In the genomic region with DNA sequence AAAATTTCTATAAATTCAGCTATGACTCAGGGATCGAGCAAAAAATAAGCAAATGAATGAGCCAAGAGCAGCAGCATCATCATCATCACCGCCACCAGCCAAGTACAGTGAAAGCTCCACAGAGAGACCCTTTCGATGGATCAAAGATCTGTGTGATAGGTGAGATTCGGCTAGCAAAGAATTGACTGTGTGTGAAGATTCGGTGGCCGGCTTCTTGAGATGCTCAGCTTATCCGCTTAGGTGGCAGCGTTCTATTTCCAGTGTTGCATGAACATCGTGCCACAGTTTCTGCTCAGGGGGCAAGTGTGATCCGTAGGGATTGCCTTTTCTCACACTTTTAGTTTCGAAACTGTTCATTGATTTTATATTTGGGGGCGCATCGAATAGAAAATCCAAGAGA, we compare ENCODE assay signal across 1 fruit fly cellular context.
A peak's percentile ranks its signal among the peaks of the same experiment; 100 is the strongest.
TF ChIP-seq lines count a peak whose summit lies in the region.

No protein-coding gene starts in this region.

TF ChIP-seq in whole organism, embryonic, 481 proteins besides CTCF, POLR2A, EP300 and RAD21 (continued from another document):
- no peak for TF ChIP-seq CG6765 (GFP tag; optimal IDR thresholded peaks at IDR 0.05; lab: Kevin White, UChicago)
- peak; percentile 27; the same call in 1 of the 2 replicates for TF ChIP-seq gsb (GFP tag; IDR thresholded peaks at IDR 0.05; lab: Robert Waterston, UW)
- TF ChIP-seq CrebB (tag; optimal IDR thresholded peaks at IDR 0.05; lab: Kevin White, UChicago), result no peak
- no peak for TF ChIP-seq Xbp1 (GFP tag; optimal IDR thresholded peaks at IDR 0.05; lab: Kevin White, UChicago)
- TF ChIP-seq CG11247 (GFP tag; IDR thresholded peaks at IDR 0.05; lab: Robert Waterston, UW), result no peak
- no peak for TF ChIP-seq CG4707 (GFP tag; optimal IDR thresholded peaks at IDR 0.05; lab: Kevin White, UChicago)
- TF ChIP-seq CG3281 (GFP tag; optimal IDR thresholded peaks at IDR 0.05; lab: Kevin White, UChicago), result no peak
- TF ChIP-seq CG3847 (GFP tag; IDR thresholded peaks at IDR 0.05; lab: Robert Waterston, UW), result no peak
- no peak for TF ChIP-seq CG4617 (GFP tag; optimal IDR thresholded peaks at IDR 0.05; lab: Kevin White, UChicago; ENCODE audit: borderline replicate concordance)
- peak; percentile 12 for TF ChIP-seq jumu (GFP tag; optimal IDR thresholded peaks at IDR 0.05; lab: Kevin White, UChicago)
- no peak for TF ChIP-seq usp (GFP tag; optimal IDR thresholded peaks at IDR 0.05; lab: Kevin White, UChicago)
- TF ChIP-seq Hr3 (GFP tag; optimal IDR thresholded peaks at IDR 0.05; lab: Kevin White, UChicago), result no peak
- TF ChIP-seq CG14667 (GFP tag; IDR thresholded peaks at IDR 0.05; lab: Robert Waterston, UW), result no peak
- no peak for TF ChIP-seq CG3726 (GFP tag; IDR thresholded peaks at IDR 0.05; lab: Robert Waterston, UW)
- no peak for TF ChIP-seq CG11504 (tag; optimal IDR thresholded peaks at IDR 0.05; lab: Kevin White, UChicago)
- TF ChIP-seq wdn (GFP tag; IDR thresholded peaks at IDR 0.05; lab: Robert Waterston, UW), result no peak
- TF ChIP-seq CG17612 (GFP tag; IDR thresholded peaks at IDR 0.05; lab: Robert Waterston, UW), result no peak
- TF ChIP-seq cas (GFP tag; IDR thresholded peaks at IDR 0.05; lab: Robert Waterston, UW), result no peak
- TF ChIP-seq Spps (tag; optimal IDR thresholded peaks at IDR 0.05; lab: Kevin White, UChicago), result no peak
- TF ChIP-seq Bteb2 (GFP tag; optimal IDR thresholded peaks at IDR 0.05; lab: Kevin White, UChicago), result no peak
- no peak for TF ChIP-seq zen (tag; optimal IDR thresholded peaks at IDR 0.05; lab: Kevin White, UChicago)
- no peak for TF ChIP-seq crc (GFP tag; optimal IDR thresholded peaks at IDR 0.05; lab: Kevin White, UChicago)
- TF ChIP-seq CG6175 (GFP tag; IDR thresholded peaks at IDR 0.05; lab: Robert Waterston, UW), result peak; percentile 92
- no peak for TF ChIP-seq CG12744 (GFP tag; optimal IDR thresholded peaks at IDR 0.05; lab: Kevin White, UChicago)
- no peak for TF ChIP-seq CG2129 (GFP tag; IDR thresholded peaks at IDR 0.05; lab: Robert Waterston, UW; ENCODE audit: partially characterized antibody)
- no peak for TF ChIP-seq pum (GFP tag; optimal IDR thresholded peaks at IDR 0.05; lab: Kevin White, UChicago)
- TF ChIP-seq CG15514 (GFP tag; optimal IDR thresholded peaks at IDR 0.05; lab: Kevin White, UChicago), result no peak
- 0 out of 3 replicates have a peak, but pooled peaks have one; percentile 23 for TF ChIP-seq z (GFP tag; IDR thresholded peaks at IDR 0.05; lab: Robert Waterston, UW)
- no peak for TF ChIP-seq Hey (tag; optimal IDR thresholded peaks at IDR 0.05; lab: Kevin White, UChicago)
- no peak for TF ChIP-seq Fer3 (tag; optimal IDR thresholded peaks at IDR 0.05; lab: Kevin White, UChicago)
- TF ChIP-seq org-1 (GFP tag; optimal IDR thresholded peaks at IDR 0.05; lab: Kevin White, UChicago), result peak; percentile 16
- no peak for TF ChIP-seq jigr1 (GFP tag; IDR thresholded peaks at IDR 0.05; lab: Robert Waterston, UW)
- no peak for TF ChIP-seq CG34224 (GFP tag; IDR thresholded peaks at IDR 0.05; lab: Robert Waterston, UW; ENCODE audit: partially characterized antibody)
- no peak for TF ChIP-seq Camta (GFP tag; optimal IDR thresholded peaks at IDR 0.05; lab: Kevin White, UChicago)
- no peak for TF ChIP-seq dan (GFP tag; IDR thresholded peaks at IDR 0.05; lab: Robert Waterston, UW)
- no peak for TF ChIP-seq NfI (GFP tag; optimal IDR thresholded peaks at IDR 0.05; lab: Kevin White, UChicago)
- no peak for TF ChIP-seq ab (GFP tag; optimal IDR thresholded peaks at IDR 0.05; lab: Kevin White, UChicago)
- TF ChIP-seq MTF-1 (GFP tag; optimal IDR thresholded peaks at IDR 0.05; lab: Kevin White, UChicago; ENCODE audit: borderline replicate concordance), result no peak
- no peak for TF ChIP-seq phol (tag; optimal IDR thresholded peaks at IDR 0.05; lab: Kevin White, UChicago)
- no peak for TF ChIP-seq Ada2b (GFP tag; IDR thresholded peaks at IDR 0.05; lab: Robert Waterston, UW)
- no peak for TF ChIP-seq bowl (GFP tag; IDR thresholded peaks at IDR 0.05; lab: Robert Waterston, UW)
- peak in 1 of 2 experiments; percentile 2 for TF ChIP-seq dpn (GFP tag; optimal IDR thresholded peaks at IDR 0.05; lab: Kevin White, UChicago)
- TF ChIP-seq Dek (tag; optimal IDR thresholded peaks at IDR 0.05; lab: Kevin White, UChicago), result no peak
- no peak for TF ChIP-seq Pdp1 (GFP tag; optimal IDR thresholded peaks at IDR 0.05; lab: Kevin White, UChicago)
- no peak for TF ChIP-seq gcm (GFP tag; optimal IDR thresholded peaks at IDR 0.05; lab: Kevin White, UChicago)
- TF ChIP-seq slp2 (GFP tag; optimal IDR thresholded peaks at IDR 0.05; lab: Kevin White, UChicago), result no peak
- no peak for TF ChIP-seq CG6254 (GFP tag; optimal IDR thresholded peaks at IDR 0.05; lab: Kevin White, UChicago)
- TF ChIP-seq vfl (GFP tag; optimal IDR thresholded peaks at IDR 0.05; lab: Kevin White, UChicago), result no peak
- TF ChIP-seq Dip2 (GFP tag; IDR thresholded peaks at IDR 0.05; lab: Robert Waterston, UW), result no peak
- no peak for TF ChIP-seq CG7839 (tag; optimal IDR thresholded peaks at IDR 0.05; lab: Kevin White, UChicago)
- no peak for TF ChIP-seq Antp (GFP tag; optimal IDR thresholded peaks at IDR 0.05; lab: Kevin White, UChicago)
- TF ChIP-seq Deaf1 (tag; optimal IDR thresholded peaks at IDR 0.05; lab: Kevin White, UChicago), result no peak
- 0 out of 2 replicates have a peak, but pooled peaks have one; percentile 34 for TF ChIP-seq slbo (GFP tag; IDR thresholded peaks at IDR 0.05; lab: Robert Waterston, UW)
- TF ChIP-seq E2f2 (GFP tag; IDR thresholded peaks at IDR 0.05; lab: Robert Waterston, UW), result no peak
- no peak for TF ChIP-seq CG10565 (GFP tag; optimal IDR thresholded peaks at IDR 0.05; lab: Kevin White, UChicago)
- no peak for TF ChIP-seq Tbp (GFP tag; optimal IDR thresholded peaks at IDR 0.05; lab: Kevin White, UChicago)
- TF ChIP-seq Ravus (GFP tag; IDR thresholded peaks at IDR 0.05; lab: Robert Waterston, UW), result no peak
- no peak for TF ChIP-seq Ets65A (GFP tag; lab: Kevin White, UChicago)
- no peak for TF ChIP-seq toy (GFP tag; IDR thresholded peaks at IDR 0.05; lab: Robert Waterston, UW)
- TF ChIP-seq gt (GFP tag; IDR thresholded peaks at IDR 0.05; lab: Robert Waterston, UW), result no peak
- TF ChIP-seq Rx (GFP tag; IDR thresholded peaks at IDR 0.05; lab: Robert Waterston, UW), result no peak
- no peak for TF ChIP-seq Doc3 (GFP tag; IDR thresholded peaks at IDR 0.05; lab: Robert Waterston, UW; ENCODE audit: partially characterized antibody)
- TF ChIP-seq gem (tag; optimal IDR thresholded peaks at IDR 0.05; lab: Kevin White, UChicago), result no peak
- no peak for TF ChIP-seq corto (GFP tag; optimal IDR thresholded peaks at IDR 0.05; lab: Kevin White, UChicago)
- peak; percentile 56 for TF ChIP-seq Med (GFP tag; lab: Kevin White, UChicago)
- no peak for TF ChIP-seq Mad (GFP tag; optimal IDR thresholded peaks at IDR 0.05; lab: Kevin White, UChicago)
- TF ChIP-seq Hr51 (GFP tag; optimal IDR thresholded peaks at IDR 0.05; lab: Kevin White, UChicago), result no peak
- no peak for TF ChIP-seq amos (GFP tag; IDR thresholded peaks at IDR 0.05; lab: Robert Waterston, UW; ENCODE audit: partially characterized antibody)
- no peak for TF ChIP-seq BtbVII (GFP tag; optimal IDR thresholded peaks at IDR 0.05; lab: Kevin White, UChicago)
- TF ChIP-seq MESR4 (GFP tag; optimal IDR thresholded peaks at IDR 0.05; lab: Kevin White, UChicago), result no peak
- no peak for TF ChIP-seq tup (GFP tag; optimal IDR thresholded peaks at IDR 0.05; lab: Kevin White, UChicago)
- no peak for TF ChIP-seq Fer2 (tag; optimal IDR thresholded peaks at IDR 0.05; lab: Kevin White, UChicago)
- no peak for TF ChIP-seq ind (GFP tag; optimal IDR thresholded peaks at IDR 0.05; lab: Kevin White, UChicago)
- no peak for TF ChIP-seq HLH54F (GFP tag; optimal IDR thresholded peaks at IDR 0.05; lab: Kevin White, UChicago)
- TF ChIP-seq CG9932 (GFP tag; IDR thresholded peaks at IDR 0.05; lab: Robert Waterston, UW), result peak; percentile 56; the same call in 1 of the 2 replicates
- no peak for TF ChIP-seq CkIIα-i1 (GFP tag; IDR thresholded peaks at IDR 0.05; lab: Robert Waterston, UW)
- no peak for TF ChIP-seq ara (GFP tag; IDR thresholded peaks at IDR 0.05; lab: Robert Waterston, UW)
- no peak for TF ChIP-seq CG1529 (GFP tag; optimal IDR thresholded peaks at IDR 0.05; lab: Kevin White, UChicago)
- TF ChIP-seq dysf (GFP tag; IDR thresholded peaks at IDR 0.05; lab: Robert Waterston, UW), result peak; percentile 50; the same call in 1 of the 3 replicates
- TF ChIP-seq dm (GFP tag; optimal IDR thresholded peaks at IDR 0.05; lab: Kevin White, UChicago), result no peak
- TF ChIP-seq Nf-YB (GFP tag; optimal IDR thresholded peaks at IDR 0.05; lab: Kevin White, UChicago), result no peak
- peak; percentile 23; the same call in 1 of the 3 replicates for TF ChIP-seq so (GFP tag; IDR thresholded peaks at IDR 0.05; lab: Robert Waterston, UW)
- TF ChIP-seq H2.0 (GFP tag; IDR thresholded peaks at IDR 0.05; lab: Robert Waterston, UW), result no peak
- peak; percentile 3 for TF ChIP-seq CG17385 (GFP tag; optimal IDR thresholded peaks at IDR 0.05; lab: Kevin White, UChicago)
- TF ChIP-seq nerfin-1 (tag; optimal IDR thresholded peaks at IDR 0.05; lab: Kevin White, UChicago), result no peak
- TF ChIP-seq CG10979 (tag; optimal IDR thresholded peaks at IDR 0.05; lab: Kevin White, UChicago), result no peak
- TF ChIP-seq zen2 (GFP tag; IDR thresholded peaks at IDR 0.05; lab: Robert Waterston, UW; ENCODE audit: partially characterized antibody), result no peak
- no peak for TF ChIP-seq crp (GFP tag; optimal IDR thresholded peaks at IDR 0.05; lab: Kevin White, UChicago)
- no peak for TF ChIP-seq Taf1 (GFP tag; IDR thresholded peaks at IDR 0.05; lab: Robert Waterston, UW)
- peak; percentile 70 for TF ChIP-seq CG12769 (tag; optimal IDR thresholded peaks at IDR 0.05; lab: Kevin White, UChicago)
- no peak for TF ChIP-seq CG3065 (GFP tag; optimal IDR thresholded peaks at IDR 0.05; lab: Kevin White, UChicago)
- TF ChIP-seq CG8089 (GFP tag; optimal IDR thresholded peaks at IDR 0.05; lab: Kevin White, UChicago), result no peak
- TF ChIP-seq Dp (GFP tag; optimal IDR thresholded peaks at IDR 0.05; lab: Kevin White, UChicago), result no peak
- TF ChIP-seq sd (tag; optimal IDR thresholded peaks at IDR 0.05; lab: Kevin White, UChicago), result no peak
- no peak for TF ChIP-seq btn (GFP tag; optimal IDR thresholded peaks at IDR 0.05; lab: Kevin White, UChicago)
- TF ChIP-seq kah (GFP tag; optimal IDR thresholded peaks at IDR 0.05; lab: Kevin White, UChicago), result peak; percentile 62
- no peak for TF ChIP-seq sim (GFP tag; IDR thresholded peaks at IDR 0.05; lab: Robert Waterston, UW)
- no peak for TF ChIP-seq CG33557 (GFP tag; optimal IDR thresholded peaks at IDR 0.05; lab: Kevin White, UChicago)
- no peak for TF ChIP-seq B-H2 (GFP tag; optimal IDR thresholded peaks at IDR 0.05; lab: Kevin White, UChicago)
- TF ChIP-seq CG7786 (GFP tag; optimal IDR thresholded peaks at IDR 0.05; lab: Kevin White, UChicago), result no peak
- no peak for TF ChIP-seq nom (GFP tag; optimal IDR thresholded peaks at IDR 0.05; lab: Kevin White, UChicago)
- TF ChIP-seq CG1792 (GFP tag; optimal IDR thresholded peaks at IDR 0.05; lab: Kevin White, UChicago), result no peak
- TF ChIP-seq CG14965 (GFP tag; optimal IDR thresholded peaks at IDR 0.05; lab: Kevin White, UChicago; ENCODE audit: borderline replicate concordance), result no peak
- no peak for TF ChIP-seq CG33213 (GFP tag; optimal IDR thresholded peaks at IDR 0.05; lab: Kevin White, UChicago)
- TF ChIP-seq seq (GFP tag; IDR thresholded peaks at IDR 0.05; lab: Robert Waterston, UW), result no peak
- TF ChIP-seq Doc2 (GFP tag; IDR thresholded peaks at IDR 0.05; lab: Robert Waterston, UW), result no peak
- no peak for TF ChIP-seq CG1832 (GFP tag; optimal IDR thresholded peaks at IDR 0.05; lab: Kevin White, UChicago)
- TF ChIP-seq zfh2 (GFP tag; optimal IDR thresholded peaks at IDR 0.05; lab: Kevin White, UChicago), result no peak
- peak; percentile 44; the same call in 1 of the 3 replicates for TF ChIP-seq Dbx (GFP tag; IDR thresholded peaks at IDR 0.05; lab: Robert Waterston, UW)
